Worm (Caenorhabditis elegans) whole organism, L4 larva: ENCODE results near the gene clec-160.
A peak's percentile ranks its signal among the peaks of the same experiment; 100 is the strongest.

Experiments used
- F37D6.2 ChIP-seq: sonication (generic microtip); optimal IDR thresholded peaks from 2 replicates; lab custom pipeline; 2016; ENCODE audit warnings: mild to moderate bottlenecking, missing genetic modification characterization, missing compliant biosample characterization
- F44E2.7 ChIP-seq: fragments of 200-800 bp; sonication (Bioruptor generic); IDR thresholded peaks from 2 replicates; pipeline ENCODE4 v2.1.2; 2022; ENCODE audit warnings: missing genetic modification characterization, missing compliant biosample characterization
- T20F7.1 ChIP-seq: fragments of 200-800 bp; sonication (Bioruptor generic); optimal IDR thresholded peaks from 2 replicates; lab custom pipeline; 2018; ENCODE audit warnings: mild to moderate bottlenecking, missing genetic modification characterization, missing compliant biosample characterization
- ZK337.2 ChIP-seq: fragments of 200-800 bp; sonication (Bioruptor generic); IDR thresholded peaks from 2 replicates; pipeline ENCODE4 v1.3.6; 2022; ENCODE audit warnings: missing genetic modification reagents, missing genetic modification characterization, missing compliant biosample characterization
- aha-1 ChIP-seq: fragments of 150-350 bp; peaks from one replicate; lab custom pipeline; 2014; ENCODE audit warnings: missing biosample characterization, missing genetic modification characterization
- ama-1 ChIP-seq: fragments of 150-350 bp; optimal IDR thresholded peaks from 2 replicates; lab custom pipeline; 2014; ENCODE audit warnings: inconsistent platforms, mixed read lengths
- ceh-20 ChIP-seq: fragments of 200-800 bp; sonication (Bioruptor generic); IDR thresholded peaks from 2 replicates; pipeline ENCODE4 v1.3.6; 2022; ENCODE audit warnings: missing genetic modification reagents, missing genetic modification characterization, missing compliant biosample characterization
- ceh-62 ChIP-seq: sonication (generic microtip); optimal IDR thresholded peaks from 2 replicates; lab custom pipeline; 2017; ENCODE audit warnings: missing biosample characterization, missing genetic modification characterization
- ces-1 ChIP-seq: fragments of 150-350 bp; sonication (generic microtip); optimal IDR thresholded peaks from 4 replicates; lab custom pipeline; 2014; ENCODE audit warnings: missing biosample characterization, missing genetic modification reagents, missing genetic modification characterization
- daf-16 ChIP-seq, 3 experiments: sonication (generic microtip); optimal IDR thresholded peaks; 2 replicates each; lab custom pipeline; 2016 to 2017; ENCODE audit warnings: missing genetic modification characterization in 3 of 3, missing genetic modification reagents in 3 of 3, mild to moderate bottlenecking in 2 of 3, missing compliant biosample characterization in 2 of 3, missing biosample characterization in 1 of 3, moderate library complexity in 1 of 3
- dmd-8 ChIP-seq: fragments of 200-800 bp; sonication (Bioruptor generic); IDR thresholded peaks from 2 replicates; pipeline ENCODE4 v1.3.6; 2022; ENCODE audit warnings: missing genetic modification characterization, missing compliant biosample characterization
- dmd-9 ChIP-seq: fragments of 200-800 bp; sonication (Bioruptor generic); IDR thresholded peaks from 2 replicates; pipeline ENCODE4 v1.3.6; 2022; ENCODE audit warnings: missing genetic modification reagents, missing genetic modification characterization, missing compliant biosample characterization
- dpl-1 ChIP-seq: fragments of 150-350 bp; optimal IDR thresholded peaks from 2 replicates; lab custom pipeline; 2014; ENCODE audit warnings: missing biosample characterization, missing genetic modification reagents, missing genetic modification characterization
- egl-27 ChIP-seq: sonication (generic microtip); optimal IDR thresholded peaks from 3 replicates; lab custom pipeline; 2017; ENCODE audit warnings: missing biosample characterization, missing genetic modification reagents, missing genetic modification characterization
- egl-43 ChIP-seq: fragments of 200-800 bp; sonication (Bioruptor generic); IDR thresholded peaks from 2 replicates; pipeline ENCODE4 v1.3.6; 2022; ENCODE audit warnings: missing genetic modification reagents, missing genetic modification characterization, missing compliant biosample characterization
- fkh-10 ChIP-seq: fragments of 150-350 bp; optimal IDR thresholded peaks from 2 replicates; lab custom pipeline; 2014; ENCODE audit warnings: missing biosample characterization, missing genetic modification reagents, missing genetic modification characterization
- hlh-11 ChIP-seq: fragments of 200-800 bp; sonication (Bioruptor generic); optimal IDR thresholded peaks from 2 replicates; lab custom pipeline; 2018; ENCODE audit warnings: mild to moderate bottlenecking, missing genetic modification characterization, missing compliant biosample characterization
- hlh-30 ChIP-seq: sonication (generic microtip); optimal IDR thresholded peaks from 2 replicates; lab custom pipeline; 2017; ENCODE audit warnings: antibody characterized with exemption, mild to moderate bottlenecking, missing genetic modification characterization, missing compliant biosample characterization; ENCODE audit not compliant: insufficient read depth
- hmg-1.1 ChIP-seq: fragments of 200-800 bp; sonication (Bioruptor generic); IDR thresholded peaks from 2 replicates; pipeline ENCODE4 v1.3.6; 2022; ENCODE audit warnings: missing genetic modification reagents, missing genetic modification characterization, missing compliant biosample characterization
- jun-1 ChIP-seq: fragments of 150-350 bp; optimal IDR thresholded peaks from 2 replicates; lab custom pipeline; 2014; ENCODE audit warnings: missing biosample characterization, missing genetic modification reagents, missing genetic modification characterization
- lin-13 ChIP-seq: fragments of 150-350 bp; optimal IDR thresholded peaks from 2 replicates; lab custom pipeline; 2014; ENCODE audit warnings: missing biosample characterization, missing genetic modification reagents, missing genetic modification characterization
- lin-38 ChIP-seq: fragments of 200-800 bp; sonication (Bioruptor generic); IDR thresholded peaks from 2 replicates; pipeline ENCODE4 v1.3.6; 2022; ENCODE audit warnings: missing genetic modification reagents, missing genetic modification characterization, missing compliant biosample characterization
- madf-5 ChIP-seq, 2 experiments: fragments of 200-800 bp; sonication (Bioruptor generic); IDR thresholded peaks; 2 replicates each; pipeline ENCODE4 v1.3.6; 2022; ENCODE audit warnings: missing compliant biosample characterization in 2 of 2, missing genetic modification characterization in 2 of 2
- mep-1 ChIP-seq: fragments of 150-350 bp; sonication (generic microtip); optimal IDR thresholded peaks from 3 replicates; lab custom pipeline; 2014; ENCODE audit warnings: missing biosample characterization, missing genetic modification characterization
- mes-2 ChIP-seq: sonication (generic microtip); optimal IDR thresholded peaks from 2 replicates; lab custom pipeline; 2016; ENCODE audit warnings: missing genotype, mild to moderate bottlenecking, missing genetic modification characterization, missing compliant biosample characterization; ENCODE audit not compliant: poor library complexity, severe bottlenecking
- mxl-2 ChIP-seq: fragments of 200-800 bp; sonication (Bioruptor generic); conservative IDR thresholded peaks from 2 replicates; pipeline ENCODE4 v1.3.6; 2022; ENCODE audit warnings: missing genetic modification reagents, missing genetic modification characterization, missing compliant biosample characterization
- nhr-11 ChIP-seq: fragments of 150-350 bp; optimal IDR thresholded peaks from 2 replicates; lab custom pipeline; 2014; ENCODE audit warnings: missing biosample characterization, missing genetic modification characterization
- nhr-28 ChIP-seq: fragments of 150-350 bp; optimal IDR thresholded peaks from 2 replicates; lab custom pipeline; 2014; ENCODE audit warnings: missing biosample characterization, missing genetic modification characterization
- nhr-42 ChIP-seq: fragments of 200-800 bp; sonication (Bioruptor generic); IDR thresholded peaks from 2 replicates; pipeline ENCODE4 v1.3.6; 2022; ENCODE audit warnings: missing genetic modification characterization, missing compliant biosample characterization
- nhr-76 ChIP-seq: fragments of 150-350 bp; optimal IDR thresholded peaks from 2 replicates; lab custom pipeline; 2014; ENCODE audit warnings: missing biosample characterization, missing genetic modification characterization
- pqm-1 ChIP-seq: sonication (generic microtip); optimal IDR thresholded peaks from 2 replicates; lab custom pipeline; 2017; ENCODE audit warnings: missing biosample characterization, missing genetic modification characterization
- snpc-4 ChIP-seq: fragments of 150-350 bp; optimal IDR thresholded peaks from 2 replicates; lab custom pipeline; 2014; ENCODE audit warnings: missing biosample characterization, missing genetic modification characterization
- tra-1 ChIP-seq: fragments of 200-800 bp; sonication (Bioruptor generic); IDR thresholded peaks from 2 replicates; pipeline ENCODE4 v1.3.6; 2022; ENCODE audit warnings: missing genetic modification reagents, missing genetic modification characterization, missing compliant biosample characterization
- unc-130 ChIP-seq: sonication (generic microtip); optimal IDR thresholded peaks from 2 replicates; lab custom pipeline; 2016; ENCODE audit warnings: missing genetic modification reagents, missing genetic modification characterization, missing compliant biosample characterization
- unc-39 ChIP-seq: sonication (generic microtip); optimal IDR thresholded peaks from 2 replicates; lab custom pipeline; 2017; ENCODE audit warnings: missing biosample characterization, missing genetic modification characterization
- unc-62 ChIP-seq, 3 experiments: fragments of 150-350 bp in 1 of 3; sonication (generic microtip); optimal IDR thresholded peaks in 2 of 3; peaks in 1 of 3; 1 replicate in 1 of 3; 2 replicates in 2 of 3; lab custom pipeline; 2014 to 2017; ENCODE audit warnings: missing biosample characterization in 3 of 3, missing genetic modification characterization in 3 of 3, missing genetic modification reagents in 3 of 3, missing genotype in 1 of 3
- zag-1 ChIP-seq: fragments of 150-350 bp; optimal IDR thresholded peaks from 2 replicates; lab custom pipeline; 2014; ENCODE audit warnings: missing biosample characterization, missing genetic modification characterization
- zfp-2 ChIP-seq: sonication (generic microtip); optimal IDR thresholded peaks from 2 replicates; lab custom pipeline; 2016; ENCODE audit warnings: mild to moderate bottlenecking, missing genetic modification characterization, missing compliant biosample characterization
- zfp-3 ChIP-seq: fragments of 200-800 bp; sonication (Bioruptor generic); conservative IDR thresholded peaks from 2 replicates; pipeline ENCODE4 v1.3.6; 2022; ENCODE audit warnings: missing genetic modification reagents, missing genetic modification characterization, missing compliant biosample characterization
- ztf-7 ChIP-seq: fragments of 150-350 bp; optimal IDR thresholded peaks from 2 replicates; lab custom pipeline; 2014; ENCODE audit warnings: missing biosample characterization, missing genetic modification characterization

clec-160 gene

ce11 chrIII:8291268-8292032, 15.7 kb upstream of the clec-160 start (continued):
- TF ChIP-seq lin-13 (GFP tag; lab: Kevin White, UChicago) = no peak
- TF ChIP-seq ZK337.2 (GFP tag; lab: Robert Waterston, UW) = no peak
- TF ChIP-seq mxl-2 (GFP tag; lab: Robert Waterston, UW) = no peak
- TF ChIP-seq ceh-20 = no peak
- no peak for TF ChIP-seq ces-1 (GFP tag; lab: Kevin White, UChicago)
- TF ChIP-seq zfp-3 (GFP tag; lab: Robert Waterston, UW) = no peak
- TF ChIP-seq madf-5 (GFP tag; IDR thresholded peaks at IDR 0.05; lab: Robert Waterston, UW) = no peak
- no peak for TF ChIP-seq unc-130 (GFP tag; lab: Kevin White, UChicago)
- TF ChIP-seq zag-1 (tag; lab: Kevin White, UChicago) = no peak
- no peak for TF ChIP-seq mes-2
- TF ChIP-seq zfp-2 = no peak
- TF ChIP-seq dmd-8 = no peak
- TF ChIP-seq unc-39 (tag; lab: Kevin White, UChicago) = no peak
- TF ChIP-seq ceh-62 = no peak
- peak; percentile 2 for TF ChIP-seq hlh-30 (tag; lab: Kevin White, UChicago)
- TF ChIP-seq nhr-28 = peak; percentile 74
- TF ChIP-seq hlh-11 (tag; lab: Kevin White, UChicago) = peak; percentile 66
- no peak for TF ChIP-seq lin-38 (GFP tag; lab: Robert Waterston, UW)
- TF ChIP-seq daf-16 (GFP tag; optimal IDR thresholded peaks at IDR 0.05; lab: Kevin White, UChicago) = no peak
- peak; percentile 55 for TF ChIP-seq daf-16 (tag; optimal IDR thresholded peaks at IDR 0.05; lab: Kevin White, UChicago)
- no peak for TF ChIP-seq hmg-1.1
- TF ChIP-seq fkh-10 (GFP tag; lab: Kevin White, UChicago) = no peak
- TF ChIP-seq nhr-42 (GFP tag; lab: Robert Waterston, UW) = no peak
- TF ChIP-seq egl-27 = no peak
- peak; percentile 99 for TF ChIP-seq pqm-1 (tag; lab: Kevin White, UChicago)
- TF ChIP-seq T20F7.1 (GFP tag; lab: Kevin White, UChicago) = peak; percentile 41

- no peak for TF ChIP-seq F44E2.7
- no peak for TF ChIP-seq egl-43
- no peak for TF ChIP-seq tra-1 (GFP tag; lab: Robert Waterston, UW)
- no peak for TF ChIP-seq dpl-1
- no peak for TF ChIP-seq snpc-4 (tag; lab: Kevin White, UChicago)
- TF ChIP-seq ztf-7 (tag; lab: Kevin White, UChicago) = no peak
- TF ChIP-seq nhr-28 = no peak
- no peak for TF ChIP-seq nhr-76 (tag; lab: Kevin White, UChicago)
- no peak for TF ChIP-seq jun-1
Observed at ce11 chrIII:8289181-8289580, 13.4 kb upstream of the clec-160 start.

ce11 chrIII:8287519-8287918, 11.7 kb upstream of the clec-160 start:
- TF ChIP-seq hlh-30 (tag; lab: Kevin White, UChicago) = peak; percentile 3
- TF ChIP-seq unc-62 (GFP tag; optimal IDR thresholded peaks at IDR 0.05 in 1 of 2; lab: Kevin White, UChicago) = peak in 1 of 2 experiments; percentile 86
- TF ChIP-seq unc-62 (tag; optimal IDR thresholded peaks at IDR 0.05; lab: Kevin White, UChicago) = no peak
- peak; percentile 26; the same call in 1 of the 2 replicates for TF ChIP-seq hmg-1.1
- TF ChIP-seq ceh-20 = peak; percentile 55; the same call in 1 of the 2 replicates
- TF ChIP-seq ama-1 (lab: Kevin White, UChicago) = no peak
- peak; percentile 10 for TF ChIP-seq F37D6.2 (tag; lab: Kevin White, UChicago)
- TF ChIP-seq mes-2 = peak; percentile 37
- TF ChIP-seq ces-1 (GFP tag; lab: Kevin White, UChicago) = no peak
- peak; percentile 57 for TF ChIP-seq hlh-11 (tag; lab: Kevin White, UChicago)
- TF ChIP-seq mep-1 (tag; lab: Kevin White, UChicago) = peak; percentile 9
- TF ChIP-seq unc-130 (GFP tag; lab: Kevin White, UChicago) = no peak
- peak; percentile 3 for TF ChIP-seq nhr-11 (tag; lab: Kevin White, UChicago)
- TF ChIP-seq aha-1 (tag; lab: Kevin White, UChicago) = peak; percentile 94
- TF ChIP-seq dmd-9 (GFP tag; lab: Robert Waterston, UW) = no peak
